Fruit fly (Drosophila melanogaster) whole organism, embryonic: Measurements from ENCODE around the gene CG33490.

ENCODE experiments used
- Adf1 ChIP-seq: fragments of 200-800 bp; sonication (Bioruptor generic); IDR thresholded peaks from 2 replicates; pipeline ENCODE4 v1.3.6; 2022; ENCODE audit warnings: missing biosample characterization, missing genetic modification characterization
- CG10462 ChIP-seq: fragments of 200-800 bp; sonication (Bioruptor generic); optimal IDR thresholded peaks from 2 replicates; lab custom pipeline; 2016; ENCODE audit warnings: missing biosample characterization, missing genetic modification characterization
- CG11247 ChIP-seq: fragments of 200-800 bp; sonication (Bioruptor generic); IDR thresholded peaks from 2 replicates; pipeline ENCODE4 v1.3.6; 2022; ENCODE audit warnings: missing biosample characterization, missing genetic modification characterization
- CG11560 ChIP-seq: fragments of 200-800 bp; sonication (Bioruptor generic); IDR thresholded peaks from 3 replicates; pipeline ENCODE4 v1.3.6; 2022; ENCODE audit warnings: missing biosample characterization, missing genetic modification characterization
- CG11695 ChIP-seq: fragments of 200-800 bp; sonication (Bioruptor generic); IDR thresholded peaks from 3 replicates; pipeline ENCODE4 v1.3.6; 2022; ENCODE audit warnings: missing biosample characterization, missing genetic modification characterization
- CG17385 ChIP-seq: fragments of 200-800 bp; sonication (Bioruptor generic); optimal IDR thresholded peaks from 3 replicates; lab custom pipeline; 2018; ENCODE audit warnings: missing biosample characterization, mild to moderate bottlenecking, missing genetic modification characterization
- CG17912 ChIP-seq: fragments of 200-800 bp; sonication (Bioruptor generic); optimal IDR thresholded peaks from 2 replicates; lab custom pipeline; 2018; ENCODE audit warnings: missing biosample characterization, mild to moderate bottlenecking, missing genetic modification characterization
- CG1792 ChIP-seq: fragments of 200-800 bp; sonication (Bioruptor generic); optimal IDR thresholded peaks from 2 replicates; lab custom pipeline; 2016; ENCODE audit warnings: missing biosample characterization, missing genetic modification characterization
- CG18262 ChIP-seq: fragments of 200-800 bp; optimal IDR thresholded peaks from 3 replicates; lab custom pipeline; 2019; ENCODE audit warnings: missing biosample characterization, mild to moderate bottlenecking, missing genetic modification characterization, moderate library complexity
- CG18764 ChIP-seq: fragments of 200-800 bp; sonication (Bioruptor generic); optimal IDR thresholded peaks from 3 replicates; lab custom pipeline; 2016; ENCODE audit warnings: missing biosample characterization, missing genetic modification characterization
- CG2129 ChIP-seq: fragments of 200-800 bp; sonication (Bioruptor generic); IDR thresholded peaks from 2 replicates; pipeline ENCODE4 v1.3.6; 2022; ENCODE audit warnings: missing biosample characterization, missing genetic modification characterization; ENCODE audit not compliant: partially characterized antibody
- CG30431 ChIP-seq: fragments of 200-800 bp; sonication (Bioruptor generic); optimal IDR thresholded peaks from 2 replicates; lab custom pipeline; 2017; ENCODE audit warnings: missing biosample characterization, missing genetic modification characterization
- CG34224 ChIP-seq: fragments of 200-800 bp; sonication (Bioruptor generic); IDR thresholded peaks from 3 replicates; pipeline ENCODE4 v1.3.6; 2022; ENCODE audit warnings: missing biosample characterization, missing genetic modification characterization; ENCODE audit not compliant: partially characterized antibody
- CG4424 ChIP-seq: fragments of 200-800 bp; sonication (Bioruptor generic); optimal IDR thresholded peaks from 3 replicates; lab custom pipeline; 2016; ENCODE audit warnings: missing biosample characterization, missing genetic modification characterization
- CG6689 ChIP-seq: fragments of 200-800 bp; sonication (Bioruptor generic); IDR thresholded peaks from 2 replicates; pipeline ENCODE4 v1.3.6; 2022; ENCODE audit warnings: missing biosample characterization, missing genetic modification characterization
- CG6765 ChIP-seq: fragments of 200-800 bp; sonication (Bioruptor generic); optimal IDR thresholded peaks from 3 replicates; lab custom pipeline; 2017; ENCODE audit warnings: missing biosample characterization, mild to moderate bottlenecking, missing genetic modification characterization
- CG6791 ChIP-seq: fragments of 200-800 bp; sonication (Bioruptor generic); IDR thresholded peaks from 3 replicates; pipeline ENCODE4 v1.3.6; 2022; ENCODE audit warnings: missing biosample characterization, missing genetic modification characterization; ENCODE audit not compliant: partially characterized antibody
- CG7745 ChIP-seq: fragments of 200-800 bp; sonication (Bioruptor generic); optimal IDR thresholded peaks from 2 replicates; lab custom pipeline; 2018; ENCODE audit warnings: missing biosample characterization, mild to moderate bottlenecking, missing genetic modification characterization, moderate library complexity
- CG7839 ChIP-seq: fragments of 200-800 bp; sonication (Bioruptor generic); optimal IDR thresholded peaks from 3 replicates; lab custom pipeline; 2018; ENCODE audit warnings: missing biosample characterization, mild to moderate bottlenecking, missing genetic modification characterization, moderate library complexity
- CG8089 ChIP-seq: fragments of 200-800 bp; sonication (Bioruptor generic); optimal IDR thresholded peaks from 3 replicates; lab custom pipeline; 2016; ENCODE audit warnings: missing biosample characterization, missing genetic modification characterization
- CHES-1-like ChIP-seq: fragments of 200-800 bp; sonication (Bioruptor generic); optimal IDR thresholded peaks from 2 replicates; lab custom pipeline; 2016; ENCODE audit warnings: missing biosample characterization, missing genetic modification characterization
- CoRest ChIP-seq: fragments of 200-800 bp; sonication (Bioruptor generic); optimal IDR thresholded peaks from 3 replicates; lab custom pipeline; 2018; ENCODE audit warnings: missing biosample characterization, mild to moderate bottlenecking, missing genetic modification characterization, moderate library complexity
- D19B ChIP-seq: fragments of 200-800 bp; sonication (Bioruptor generic); optimal IDR thresholded peaks from 2 replicates; lab custom pipeline; 2017; ENCODE audit warnings: missing biosample characterization, mild to moderate bottlenecking, missing genetic modification characterization
- Drgx ChIP-seq: fragments of 200-800 bp; sonication (Bioruptor generic); IDR thresholded peaks from 2 replicates; pipeline ENCODE4 v1.3.6; 2022; ENCODE audit warnings: missing biosample characterization, missing genetic modification characterization
- Ets65A ChIP-seq: fragments of 200-800 bp; sonication (Bioruptor generic); peaks from one replicate; lab custom pipeline; 2016; ENCODE audit warnings: missing biosample characterization, missing genetic modification characterization
- Lhr ChIP-seq: fragments of 200-800 bp; sonication (Bioruptor generic); optimal IDR thresholded peaks from 3 replicates; lab custom pipeline; 2017; ENCODE audit warnings: mild to moderate bottlenecking, missing biosample characterization, missing genetic modification reagents, missing genetic modification characterization
- Nf-YB ChIP-seq: fragments of 200-800 bp; sonication (Bioruptor generic); optimal IDR thresholded peaks from 3 replicates; lab custom pipeline; 2019; ENCODE audit warnings: missing biosample characterization, mild to moderate bottlenecking, missing genetic modification characterization, moderate library complexity
- Ravus ChIP-seq: fragments of 200-800 bp; sonication (Bioruptor generic); IDR thresholded peaks from 2 replicates; pipeline ENCODE4 v1.3.6; 2022; ENCODE audit warnings: missing biosample characterization, missing genetic modification characterization
- Trl ChIP-seq, 3 experiments: fragments of >200 bp in 2 of 3; fragments of 200-800 bp in 1 of 3; sonication (Bioruptor generic) in 1 of 3; optimal IDR thresholded peaks; 2 replicates in 1 of 3; 3 replicates in 2 of 3; lab custom pipeline; 2016 to 2017; ENCODE audit warnings: missing biosample characterization in 1 of 3, missing genetic modification characterization in 1 of 3
- Xbp1 ChIP-seq: fragments of 200-800 bp; sonication (Bioruptor generic); optimal IDR thresholded peaks from 3 replicates; lab custom pipeline; 2016; ENCODE audit warnings: missing biosample characterization, mild to moderate bottlenecking, missing genetic modification characterization
- aop ChIP-seq: fragments of 200-800 bp; sonication (Bioruptor generic); IDR thresholded peaks from 2 replicates; pipeline ENCODE4 v1.3.6; 2022; ENCODE audit warnings: missing biosample characterization, missing genetic modification characterization
- ato ChIP-seq: fragments of 200-800 bp; sonication (Bioruptor generic); IDR thresholded peaks from 2 replicates; pipeline ENCODE4 v1.3.6; 2022; ENCODE audit warnings: missing biosample characterization, missing genetic modification characterization; ENCODE audit not compliant: partially characterized antibody
- caup ChIP-seq: fragments of 200-800 bp; sonication (Bioruptor generic); optimal IDR thresholded peaks from 3 replicates; lab custom pipeline; 2017; ENCODE audit warnings: missing biosample characterization, mild to moderate bottlenecking, missing genetic modification characterization, moderate library complexity; ENCODE audit not compliant: severe bottlenecking
- corto ChIP-seq: fragments of 200-800 bp; sonication (Bioruptor generic); optimal IDR thresholded peaks from 2 replicates; lab custom pipeline; 2016; ENCODE audit warnings: missing biosample characterization, mild to moderate bottlenecking, missing genetic modification characterization, moderate library complexity
- ems ChIP-seq: fragments of 200-800 bp; sonication (Bioruptor generic); optimal IDR thresholded peaks from 3 replicates; lab custom pipeline; 2016; ENCODE audit warnings: missing biosample characterization, missing genetic modification characterization
- en ChIP-seq: fragments of 200-800 bp; sonication (Bioruptor generic); optimal IDR thresholded peaks from 2 replicates; lab custom pipeline; 2016; ENCODE audit warnings: missing biosample characterization, missing genetic modification characterization
- eve ChIP-seq, 2 experiments: fragments of >200 bp; optimal IDR thresholded peaks; 2 replicates each; lab custom pipeline; 2017; ENCODE audit warnings: missing biosample characterization in 2 of 2, missing genetic modification characterization in 2 of 2
- ftz-f1 ChIP-seq: fragments of 200-800 bp; sonication (Bioruptor generic); optimal IDR thresholded peaks from 2 replicates; lab custom pipeline; 2016; ENCODE audit warnings: missing biosample characterization, missing genetic modification characterization
- hb ChIP-seq: fragments of 200-800 bp; sonication (Bioruptor generic); IDR thresholded peaks from 3 replicates; pipeline ENCODE4 v1.3.6; 2022; ENCODE audit warnings: missing biosample characterization, missing genetic modification characterization; ENCODE audit not compliant: partially characterized antibody
- lov ChIP-seq, 2 experiments: fragments of 200-800 bp in 1 of 2; fragments of >200 bp in 1 of 2; sonication (Bioruptor generic) in 1 of 2; IDR thresholded peaks in 1 of 2; optimal IDR thresholded peaks in 1 of 2; 2 replicates in 1 of 2; 3 replicates in 1 of 2; pipeline versions ENCODE4 v1.3.6 to Lab custom; 2017 to 2022; ENCODE audit warnings: missing biosample characterization in 1 of 2, missing genetic modification characterization in 1 of 2
- nmo ChIP-seq: fragments of 200-800 bp; sonication (Bioruptor generic); optimal IDR thresholded peaks from 2 replicates; lab custom pipeline; 2018; ENCODE audit warnings: missing biosample characterization, mild to moderate bottlenecking, missing genetic modification characterization, moderate library complexity
- pb ChIP-seq: fragments of 200-800 bp; sonication (Bioruptor generic); optimal IDR thresholded peaks from 3 replicates; lab custom pipeline; 2016; ENCODE audit warnings: missing biosample characterization, missing genetic modification characterization
- stwl ChIP-seq: fragments of 200-800 bp; sonication (Bioruptor generic); optimal IDR thresholded peaks from 3 replicates; lab custom pipeline; 2018; ENCODE audit warnings: missing biosample characterization, mild to moderate bottlenecking, missing genetic modification characterization, moderate library complexity
- wdn ChIP-seq: fragments of 200-800 bp; sonication (Bioruptor generic); IDR thresholded peaks from 2 replicates; pipeline ENCODE4 v1.3.6; 2022; ENCODE audit warnings: missing biosample characterization, missing genetic modification characterization
- z ChIP-seq: fragments of 200-800 bp; sonication (Bioruptor generic); IDR thresholded peaks from 3 replicates; pipeline ENCODE4 v1.3.6; 2022; ENCODE audit warnings: missing biosample characterization, missing genetic modification characterization

The CG33490 gene

DNA sequence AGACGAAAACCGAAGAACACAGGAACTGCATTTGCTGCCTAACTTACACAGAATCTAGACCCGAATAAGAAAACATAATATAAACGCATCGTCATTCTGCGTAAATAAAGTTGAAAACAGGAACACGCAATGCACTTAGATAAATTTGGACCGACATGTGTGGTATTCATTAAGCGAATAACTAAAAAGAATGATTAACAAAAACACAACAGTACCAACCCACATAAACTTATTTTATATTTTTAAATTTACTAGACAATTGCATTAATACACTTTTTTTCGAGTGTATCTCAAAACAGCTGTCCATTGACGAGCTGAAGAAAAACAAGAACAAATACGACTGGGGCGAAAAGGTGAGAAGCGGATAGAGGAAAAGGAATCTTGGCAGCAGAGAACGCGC, 20.1 kb downstream of the CG33490 start (continued):
- TF ChIP-seq hb (GFP tag; lab: Robert Waterston, UW) = no peak
- no peak for TF ChIP-seq CG6791 (GFP tag; lab: Robert Waterston, UW)
- peak; percentile 81 for TF ChIP-seq CG11695 (GFP tag; lab: Robert Waterston, UW)
- TF ChIP-seq pb = no peak
- peak; percentile 89 for TF ChIP-seq nmo (GFP tag; lab: Kevin White, UChicago)
- TF ChIP-seq en (GFP tag; lab: Kevin White, UChicago) = peak; percentile 2
- TF ChIP-seq CoRest = peak; percentile 85
- TF ChIP-seq ems = peak; percentile 82
- TF ChIP-seq eve (GFP tag; optimal IDR thresholded peaks at IDR 0.05; lab: Kevin White, UChicago) = peak in 1 of 2 experiments; percentile 87
- TF ChIP-seq CG11560 (tag; lab: Robert Waterston, UW) = no peak
- TF ChIP-seq CG7745 (tag; lab: Kevin White, UChicago) = peak; percentile 65
- peak; percentile 96 for TF ChIP-seq Ets65A (GFP tag; lab: Kevin White, UChicago)
- TF ChIP-seq D19B = no peak
- peak; percentile 76 for TF ChIP-seq CG17385 (GFP tag; lab: Kevin White, UChicago)
- no peak for TF ChIP-seq wdn (GFP tag; lab: Robert Waterston, UW)
- peak; percentile 80 for TF ChIP-seq CG18764 (GFP tag; lab: Kevin White, UChicago)
- TF ChIP-seq aop (GFP tag; lab: Robert Waterston, UW) = peak; percentile 63; the same call in 1 of the 2 replicates
- TF ChIP-seq z = 0 out of 3 replicates have a peak, but pooled peaks have one; percentile 5

dm6 chr3L:11553672-11554068, 20.8 kb downstream of the CG33490 start:
- no peak for TF ChIP-seq Lhr
- peak; percentile 98 for TF ChIP-seq CG4424 (GFP tag; lab: Kevin White, UChicago)

- TF ChIP-seq Trl (optimal IDR thresholded peaks at IDR 0.05; lab: Kevin White, UChicago) (peak; percentile 99 to 100), Trl (GFP tag; optimal IDR thresholded peaks at IDR 0.05; lab: Kevin White, UChicago) (peak; percentile 78), nmo (GFP tag; lab: Kevin White, UChicago) (peak; percentile 4), CG18262 (peak; percentile 36), CG11247 (GFP tag; lab: Robert Waterston, UW) (peak; percentile 42; the same call in 1 of the 2 replicates), Xbp1 (GFP tag; lab: Kevin White, UChicago) (peak; percentile 15), stwl (tag; lab: Kevin White, UChicago) (peak; percentile 47), caup (GFP tag; lab: Kevin White, UChicago) (peak; percentile 68), CG2129 (GFP tag; lab: Robert Waterston, UW) (peak; percentile 16; the same call in 1 of the 2 replicates), ems (no peak), CG30431 (GFP tag; lab: Kevin White, UChicago) (no peak), CG7839 (tag; lab: Kevin White, UChicago) (peak; percentile 28), CG1792 (GFP tag; lab: Kevin White, UChicago) (no peak), lov (optimal IDR thresholded peaks at IDR 0.05; lab: Kevin White, UChicago) (no peak), lov (GFP tag; IDR thresholded peaks at IDR 0.05; lab: Robert Waterston, UW) (peak; percentile 68; the same call in 1 of the 3 replicates), Adf1 (peak; percentile 84), ato (GFP tag; lab: Robert Waterston, UW) (peak; percentile 15; the same call in 1 of the 2 replicates), corto (GFP tag; lab: Kevin White, UChicago) (peak; percentile 70), CG6689 (GFP tag; lab: Robert Waterston, UW) (0 out of 2 replicates have a peak, but pooled peaks have one; percentile 34), CG8089 (GFP tag; lab: Kevin White, UChicago) (peak; percentile 4), Ravus (GFP tag; lab: Robert Waterston, UW) (no peak), ftz-f1 (GFP tag; lab: Kevin White, UChicago) (peak; percentile 59), CHES-1-like (GFP tag; lab: Kevin White, UChicago) (peak; percentile 8), Drgx (GFP tag; lab: Robert Waterston, UW) (peak; percentile 71), CG6765 (GFP tag; lab: Kevin White, UChicago) (peak; percentile 48), CG10462 (GFP tag; lab: Kevin White, UChicago) (no peak), CG17912 (peak; percentile 7), Nf-YB (peak; percentile 47), CG34224 (GFP tag; lab: Robert Waterston, UW) (peak; percentile 94)
Measured at dm6 chr3L:11552996-11553671, 21.3 kb downstream of the CG33490 start.
